Worm (Caenorhabditis elegans) whole organism, L4/young adult: ENCODE data around the gene C16C8.8.

ENCODE experiments used
- W03F9.2 ChIP-seq: fragments of 150-350 bp; optimal IDR thresholded peaks from 2 replicates; lab custom pipeline; 2014; ENCODE audit warnings: missing biosample characterization, missing genetic modification characterization
- dao-5 ChIP-seq: sonication (generic microtip); optimal IDR thresholded peaks from 2 replicates; lab custom pipeline; 2016; ENCODE audit warnings: missing genotype, missing genetic modification characterization, moderate library complexity, missing compliant biosample characterization
- him-1 ChIP-seq: sonication (generic microtip); optimal IDR thresholded peaks from 2 replicates; lab custom pipeline; 2016; ENCODE audit warnings: missing genotype, missing genetic modification reagents, missing genetic modification characterization, missing compliant biosample characterization

ce11 chrII:3438280-3438679 lies 23.2 kb downstream of the C16C8.8 start:
- TF ChIP-seq W03F9.2 (tag; lab: Kevin White, UChicago) (no peak), him-1 (no peak), dao-5 (tag; lab: Kevin White, UChicago) (no peak)
